Worm (Caenorhabditis elegans): Measurements from ENCODE around the gene dhs-19.

The dhs-19 gene

ce11 chrV:11506347-11506746, 16.1 kb upstream of the dhs-19 start:
- TF ChIP-seq tbx-11 (GFP tag; IDR thresholded peaks at IDR 0.05) (no peak), ets-7 (tag; optimal IDR thresholded peaks at IDR 0.05) (no peak), tra-4 (tag; optimal IDR thresholded peaks at IDR 0.05) (no peak), scrt-1 (GFP tag; IDR thresholded peaks at IDR 0.05) (no peak), aly-1 (tag; optimal IDR thresholded peaks at IDR 0.05) (no peak), hnd-1 (tag; optimal IDR thresholded peaks at IDR 0.05) (no peak), tbx-37 (GFP tag; conservative IDR thresholded peaks at IDR 0.05) (no peak)

DNA sequence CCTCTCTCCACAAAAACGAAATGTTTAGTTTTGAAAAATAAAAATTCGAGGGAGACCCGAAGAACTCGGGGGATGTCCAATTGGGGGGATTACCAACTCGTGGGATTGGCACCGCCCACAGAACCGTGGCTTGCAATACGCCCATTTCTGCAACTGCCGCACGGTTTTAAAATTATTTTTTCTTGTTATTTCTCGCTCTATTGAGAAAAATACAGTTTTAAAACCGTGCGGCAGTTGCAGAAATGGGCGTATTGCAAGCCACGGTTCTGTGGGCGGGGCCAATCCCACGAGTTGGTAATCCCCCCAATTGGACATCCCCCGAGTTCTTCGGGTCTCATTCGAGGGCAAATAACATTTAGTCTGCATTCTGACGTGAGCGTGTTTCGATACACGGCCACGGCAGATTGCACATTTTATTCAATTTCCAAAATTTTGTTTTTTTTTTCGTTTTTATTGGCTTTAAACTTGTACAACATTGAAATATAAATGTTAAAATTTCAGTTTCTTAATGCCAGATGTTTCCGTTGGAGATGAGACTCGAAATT, 14.6 kb upstream of the dhs-19 start, which contains the start of the genes C55A6.1 and C55A6.10:
Gene C55A6.1 (minus strand): TSS at position 116 of the 545 bp plus-strand sequence.
Gene C55A6.10 (plus strand): TSS at position 495 of the 545 bp plus-strand sequence.
- peak; percentile 57; the same call in 1 of the 2 replicates for TF ChIP-seq sea-1 (GFP tag; conservative IDR thresholded peaks at IDR 0.05)
- peak; percentile 62; the same call in 1 of the 2 replicates for TF ChIP-seq tbx-11 (GFP tag; IDR thresholded peaks at IDR 0.05)
- TF ChIP-seq scrt-1 (GFP tag; IDR thresholded peaks at IDR 0.05): 0 out of 2 replicates have a peak, but pooled peaks have one; percentile 53
- peak; percentile 15 for TF ChIP-seq ets-7 (tag; optimal IDR thresholded peaks at IDR 0.05)

ce11 chrV:11503081-11503751, 12.9 kb upstream of the dhs-19 start, which contains the start of gene C55A6.12:
TSS of gene C55A6.12 (minus strand) at chrV:11503131.
- TF ChIP-seq hmg-4 (GFP tag; optimal IDR thresholded peaks at IDR 0.05) (no peak), tra-4 (tag; optimal IDR thresholded peaks at IDR 0.05) (no peak), ets-7 (tag; optimal IDR thresholded peaks at IDR 0.05) (no peak)

DNA sequence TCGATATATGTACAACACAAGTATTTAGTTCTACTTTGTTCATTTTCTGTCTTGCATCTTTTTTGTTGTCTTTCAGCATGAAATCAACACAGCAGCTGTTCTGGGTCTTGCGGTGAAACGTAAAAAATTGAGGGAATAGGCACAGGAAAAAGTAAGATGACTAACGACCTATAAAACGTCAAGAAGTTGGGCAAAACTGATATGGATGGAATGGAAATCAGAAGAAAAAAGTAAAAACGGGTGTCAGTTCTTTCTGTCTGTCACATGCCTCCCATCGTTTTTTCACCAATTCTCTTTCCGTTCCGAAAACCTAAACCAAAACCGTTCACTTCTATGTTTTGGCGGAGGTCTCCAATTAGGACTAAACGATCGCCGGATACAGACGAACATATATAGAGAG, 10.7 kb upstream of the dhs-19 start:
- no peak for TF ChIP-seq aly-1 (tag; optimal IDR thresholded peaks at IDR 0.05)
- TF ChIP-seq ceh-13 (GFP tag; optimal IDR thresholded peaks at IDR 0.05): no peak
- TF ChIP-seq tbx-37 (GFP tag; conservative IDR thresholded peaks at IDR 0.05): no peak
- no peak for TF ChIP-seq scrt-1 (GFP tag; IDR thresholded peaks at IDR 0.05)
- TF ChIP-seq tra-4 (tag; optimal IDR thresholded peaks at IDR 0.05): no peak
- TF ChIP-seq ets-7 (tag; optimal IDR thresholded peaks at IDR 0.05): no peak
- no peak for TF ChIP-seq sea-1 (GFP tag; conservative IDR thresholded peaks at IDR 0.05)
- no peak for TF ChIP-seq ceh-36 (tag; optimal IDR thresholded peaks at IDR 0.05)
- no peak for TF ChIP-seq flt-1 (GFP tag; IDR thresholded peaks at IDR 0.05)
- TF ChIP-seq pes-1 (GFP tag; IDR thresholded peaks at IDR 0.05): no peak
- no peak for TF ChIP-seq hmbx-1 (tag; optimal IDR thresholded peaks at IDR 0.05)
- no peak for TF ChIP-seq hmg-4 (GFP tag; optimal IDR thresholded peaks at IDR 0.05)
- no peak for TF ChIP-seq tbx-11 (GFP tag; IDR thresholded peaks at IDR 0.05)
- TF ChIP-seq F13C5.2 (tag; optimal IDR thresholded peaks at IDR 0.05): no peak
- no peak for TF ChIP-seq hnd-1 (tag; optimal IDR thresholded peaks at IDR 0.05)

- TF ChIP-seq ceh-13 (GFP tag; optimal IDR thresholded peaks at IDR 0.05): no peak
- no peak for TF ChIP-seq scrt-1 (GFP tag; IDR thresholded peaks at IDR 0.05)
- no peak for TF ChIP-seq aly-1 (tag; optimal IDR thresholded peaks at IDR 0.05)
- TF ChIP-seq hmbx-1 (tag; optimal IDR thresholded peaks at IDR 0.05): no peak
- TF ChIP-seq tbx-11 (GFP tag; IDR thresholded peaks at IDR 0.05): no peak
- no peak for TF ChIP-seq pes-1 (GFP tag; IDR thresholded peaks at IDR 0.05)
- no peak for TF ChIP-seq sea-1 (GFP tag; conservative IDR thresholded peaks at IDR 0.05)
- TF ChIP-seq ceh-36 (tag; optimal IDR thresholded peaks at IDR 0.05): no peak
- no peak for TF ChIP-seq F13C5.2 (tag; optimal IDR thresholded peaks at IDR 0.05)
- TF ChIP-seq B0310.2 (tag; optimal IDR thresholded peaks at IDR 0.05): no peak
- no peak for TF ChIP-seq ets-7 (tag; optimal IDR thresholded peaks at IDR 0.05)
- TF ChIP-seq flt-1 (GFP tag; IDR thresholded peaks at IDR 0.05): no peak
- no peak for TF ChIP-seq tbx-37 (GFP tag; conservative IDR thresholded peaks at IDR 0.05)
- TF ChIP-seq hmg-4 (GFP tag; optimal IDR thresholded peaks at IDR 0.05): no peak
- no peak for TF ChIP-seq hnd-1 (tag; optimal IDR thresholded peaks at IDR 0.05)
Observed at ce11 chrV:11499786-11500185, 9.5 kb upstream of the dhs-19 start.

- TF ChIP-seq B0310.2 (tag; optimal IDR thresholded peaks at IDR 0.05) (no peak), ets-7 (tag; optimal IDR thresholded peaks at IDR 0.05) (no peak), hmg-4 (GFP tag; optimal IDR thresholded peaks at IDR 0.05) (no peak), hmbx-1 (tag; optimal IDR thresholded peaks at IDR 0.05) (no peak), ceh-13 (GFP tag; optimal IDR thresholded peaks at IDR 0.05) (no peak)
Observed at ce11 chrV:11497475-11497874, 7.2 kb upstream of the dhs-19 start.

- no peak for TF ChIP-seq aly-1 (tag; optimal IDR thresholded peaks at IDR 0.05)
- no peak for TF ChIP-seq tbx-37 (GFP tag; conservative IDR thresholded peaks at IDR 0.05)
- TF ChIP-seq scrt-1 (GFP tag; IDR thresholded peaks at IDR 0.05): no peak
- no peak for TF ChIP-seq tra-4 (tag; optimal IDR thresholded peaks at IDR 0.05)
- no peak for TF ChIP-seq flt-1 (GFP tag; IDR thresholded peaks at IDR 0.05)
- TF ChIP-seq ceh-13 (GFP tag; optimal IDR thresholded peaks at IDR 0.05): no peak
- no peak for TF ChIP-seq hmbx-1 (tag; optimal IDR thresholded peaks at IDR 0.05)
- TF ChIP-seq sea-1 (GFP tag; conservative IDR thresholded peaks at IDR 0.05): no peak
Observed at ce11 chrV:11496283-11496682, 6.0 kb upstream of the dhs-19 start, which contains the start of gene htrl-1. TSS of gene htrl-1 (minus strand) at chrV:11496383.

- TF ChIP-seq tbx-37 (GFP tag; conservative IDR thresholded peaks at IDR 0.05) (no peak), flt-1 (GFP tag; IDR thresholded peaks at IDR 0.05) (no peak), F13C5.2 (tag; optimal IDR thresholded peaks at IDR 0.05) (no peak), pes-1 (GFP tag; IDR thresholded peaks at IDR 0.05) (no peak), hmbx-1 (tag; optimal IDR thresholded peaks at IDR 0.05) (no peak), hnd-1 (tag; optimal IDR thresholded peaks at IDR 0.05) (no peak), ama-1 (optimal IDR thresholded peaks at IDR 0.05) (no peak), ets-7 (tag; optimal IDR thresholded peaks at IDR 0.05) (no peak), tbx-11 (GFP tag; IDR thresholded peaks at IDR 0.05) (no peak), B0310.2 (tag; optimal IDR thresholded peaks at IDR 0.05) (no peak), aly-1 (tag; optimal IDR thresholded peaks at IDR 0.05) (no peak), sea-1 (GFP tag; conservative IDR thresholded peaks at IDR 0.05) (no peak)
Observed at ce11 chrV:11492456-11492855, 2.2 kb upstream of the dhs-19 start, which contains the start of gene T11F9.21. TSS of gene T11F9.21 (plus strand) at chrV:11492756.

Data from whole organism, early embryonic.